Fruit fly (Drosophila melanogaster): Measurements from ENCODE around the gene ppk28.

Gene ppk28

DNA sequence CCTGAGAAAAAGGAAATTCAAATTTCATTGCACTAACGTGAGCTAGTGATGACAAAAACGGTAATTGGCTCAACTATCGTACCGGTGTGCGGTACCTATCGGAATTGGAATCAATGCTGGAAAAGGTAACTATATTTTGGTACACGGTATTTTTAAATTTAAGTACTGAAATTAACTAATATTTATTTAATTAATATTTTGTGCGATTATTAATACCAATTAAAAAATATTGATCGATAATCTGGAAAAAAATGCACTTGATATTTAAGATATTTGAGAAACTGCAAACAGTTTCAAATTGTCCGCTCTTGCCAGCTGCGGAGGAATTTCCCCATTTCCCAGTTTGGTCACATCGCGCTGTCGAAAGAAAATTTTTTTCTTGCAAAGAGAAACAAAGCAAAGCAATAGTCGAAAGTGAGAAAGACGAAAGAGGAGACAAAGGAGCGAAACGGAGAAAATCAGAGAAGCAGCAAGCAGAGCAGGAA, 18.4 kb upstream of the ppk28 start (continued):
- TF ChIP-seq CG33557 (GFP tag; optimal IDR thresholded peaks at IDR 0.05): no peak
- TF ChIP-seq Sry-δ (GFP tag; optimal IDR thresholded peaks at IDR 0.05): peak; percentile 72
- TF ChIP-seq shn (GFP tag; optimal IDR thresholded peaks at IDR 0.05): no peak
- peak; percentile 81 for TF ChIP-seq CG15514 (GFP tag; optimal IDR thresholded peaks at IDR 0.05)
- TF ChIP-seq CG7963 (GFP tag; IDR thresholded peaks at IDR 0.05; ENCODE audit: partially characterized antibody): 0 out of 3 replicates have a peak, but pooled peaks have one; percentile 31
- no peak for TF ChIP-seq CG9609 (GFP tag; optimal IDR thresholded peaks at IDR 0.05)
- peak; percentile 21 for TF ChIP-seq CG2712 (tag; optimal IDR thresholded peaks at IDR 0.05)
- TF ChIP-seq Dref (GFP tag; IDR thresholded peaks at IDR 0.05): peak; percentile 35; the same call in 1 of the 2 replicates
- no peak for TF ChIP-seq Hand (GFP tag; optimal IDR thresholded peaks at IDR 0.05)
- TF ChIP-seq Rfx (GFP tag; IDR thresholded peaks at IDR 0.05): peak; percentile 28; the same call in 1 of the 2 replicates
- peak; percentile 62 for TF ChIP-seq CG9797 (GFP tag; optimal IDR thresholded peaks at IDR 0.05)
- no peak for TF ChIP-seq CG1792 (GFP tag; optimal IDR thresholded peaks at IDR 0.05)
- TF ChIP-seq vvl (GFP tag; IDR thresholded peaks at IDR 0.05): no peak
- no peak for TF ChIP-seq tgo (GFP tag; IDR thresholded peaks at IDR 0.05)
- peak; percentile 67; the same call in 2 of the 4 replicates for TF ChIP-seq Dll (GFP tag; IDR thresholded peaks at IDR 0.05; ENCODE audit: partially characterized antibody)
- TF ChIP-seq row (GFP tag; IDR thresholded peaks at IDR 0.05): peak; percentile 36; the same call in 2 of the 3 replicates
- TF ChIP-seq CG1233 (GFP tag; optimal IDR thresholded peaks at IDR 0.05): no peak
- TF ChIP-seq z (GFP tag; IDR thresholded peaks at IDR 0.05): no peak
- 0 out of 2 replicates have a peak, but pooled peaks have one; percentile 40 for TF ChIP-seq Xrp1 (GFP tag; IDR thresholded peaks at IDR 0.05)
- TF ChIP-seq sob (GFP tag; IDR thresholded peaks at IDR 0.05): 0 out of 2 replicates have a peak, but pooled peaks have one; percentile 26
- TF ChIP-seq E2f2 (GFP tag; IDR thresholded peaks at IDR 0.05): peak; percentile 86
- TF ChIP-seq knrl (GFP tag; IDR thresholded peaks at IDR 0.05; ENCODE audit: partially characterized antibody): peak; percentile 65; the same call in 2 of the 3 replicates
- TF ChIP-seq CG11696 (GFP tag; IDR thresholded peaks at IDR 0.05): no peak
- TF ChIP-seq Gug (GFP tag; IDR thresholded peaks at IDR 0.05): 0 out of 4 replicates have a peak, but pooled peaks have one; percentile 29
- peak; percentile 39; the same call in 1 of the 2 replicates for TF ChIP-seq bbx (GFP tag; IDR thresholded peaks at IDR 0.05; ENCODE audit: partially characterized antibody)
- peak; percentile 5 for TF ChIP-seq YL-1 (GFP tag; optimal IDR thresholded peaks at IDR 0.05)
- peak; percentile 78 for TF ChIP-seq Dp (GFP tag; optimal IDR thresholded peaks at IDR 0.05)
- peak; percentile 5 for TF ChIP-seq nerfin-1 (tag; optimal IDR thresholded peaks at IDR 0.05)
- TF ChIP-seq MESR4 (GFP tag; optimal IDR thresholded peaks at IDR 0.05): peak; percentile 77
- TF ChIP-seq CG10267 (tag; optimal IDR thresholded peaks at IDR 0.05): peak; percentile 64
- peak; percentile 76 for TF ChIP-seq BEAF-32 (GFP tag; optimal IDR thresholded peaks at IDR 0.05)
- peak; percentile 25 for TF ChIP-seq CG14710 (tag; optimal IDR thresholded peaks at IDR 0.05)
- TF ChIP-seq phol (tag; optimal IDR thresholded peaks at IDR 0.05): peak; percentile 1
- TF ChIP-seq hbn (GFP tag; IDR thresholded peaks at IDR 0.05; ENCODE audit: partially characterized antibody): peak; percentile 29; the same call in 1 of the 2 replicates
- TF ChIP-seq HLH4C (GFP tag; IDR thresholded peaks at IDR 0.05; ENCODE audit: partially characterized antibody): 0 out of 3 replicates have a peak, but pooled peaks have one; percentile 51
- no peak for TF ChIP-seq CG1832 (GFP tag; optimal IDR thresholded peaks at IDR 0.05)
- TF ChIP-seq sug (tag; optimal IDR thresholded peaks at IDR 0.05): peak; percentile 2
- peak; percentile 33; the same call in 1 of the 3 replicates for TF ChIP-seq CG14860 (GFP tag; IDR thresholded peaks at IDR 0.05; ENCODE audit: partially characterized antibody)
- TF ChIP-seq zfh1 (GFP tag; IDR thresholded peaks at IDR 0.05): 0 out of 3 replicates have a peak, but pooled peaks have one; percentile 31
- TF ChIP-seq NFAT (GFP tag; IDR thresholded peaks at IDR 0.05): 0 out of 2 replicates have a peak, but pooled peaks have one; percentile 31
- TF ChIP-seq nmo (GFP tag; optimal IDR thresholded peaks at IDR 0.05): peak; percentile 28
- TF ChIP-seq unc-4 (GFP tag; IDR thresholded peaks at IDR 0.05; ENCODE audit: partially characterized antibody): peak; percentile 51; the same call in 1 of the 2 replicates
- peak; percentile 1 for TF ChIP-seq CG15601 (tag; optimal IDR thresholded peaks at IDR 0.05)
- TF ChIP-seq CG9215 (GFP tag; IDR thresholded peaks at IDR 0.05): 0 out of 2 replicates have a peak, but pooled peaks have one; percentile 38
- TF ChIP-seq CG14965 (GFP tag; optimal IDR thresholded peaks at IDR 0.05; ENCODE audit: borderline replicate concordance): no peak
- TF ChIP-seq CG13775 (GFP tag; optimal IDR thresholded peaks at IDR 0.05): peak; percentile 2
- 0 out of 3 replicates have a peak, but pooled peaks have one; percentile 35 for TF ChIP-seq CG17361 (GFP tag; IDR thresholded peaks at IDR 0.05)

Data from whole organism, embryonic.